Fruit fly (Drosophila melanogaster) whole organism, wandering third instar larva: ENCODE results near the gene CG44428.
A peak's percentile ranks its signal among the peaks of the same experiment; 100 is the strongest.

Experiments used
- Abd-B ChIP-seq: fragments of >200 bp; optimal IDR thresholded peaks from 2 replicates; lab custom pipeline; 2017; ENCODE audit warnings: missing biosample characterization, missing genetic modification characterization
- Myc ChIP-seq: fragments of >200 bp; optimal IDR thresholded peaks from 2 replicates; lab custom pipeline; 2017
- dmrt93B ChIP-seq: fragments of 200-800 bp; sonication (Bioruptor generic); optimal IDR thresholded peaks from 2 replicates; lab custom pipeline; 2018; ENCODE audit warnings: missing biosample characterization, mild to moderate bottlenecking, missing genetic modification characterization
- ey ChIP-seq: fragments of 200-800 bp; sonication (Bioruptor generic); optimal IDR thresholded peaks from 2 replicates; lab custom pipeline; 2016; ENCODE audit warnings: missing biosample characterization, missing genetic modification characterization
- lola ChIP-seq: fragments of >200 bp; optimal IDR thresholded peaks from 2 replicates; lab custom pipeline; 2017; ENCODE audit warnings: missing biosample characterization, missing genetic modification characterization
- pan ChIP-seq: fragments of >200 bp; optimal IDR thresholded peaks from 2 replicates; lab custom pipeline; 2017
- psq ChIP-seq: fragments of 200-800 bp; sonication (Bioruptor generic); optimal IDR thresholded peaks from 3 replicates; lab custom pipeline; 2017; ENCODE audit warnings: missing biosample characterization, mild to moderate bottlenecking, missing genetic modification characterization, moderate library complexity
- tai ChIP-seq: sonication (Bioruptor generic); optimal IDR thresholded peaks from 2 replicates; lab custom pipeline; 2016; ENCODE audit warnings: missing biosample characterization, missing genetic modification characterization
- usp ChIP-seq: fragments of >200 bp; optimal IDR thresholded peaks from 2 replicates; lab custom pipeline; 2017; ENCODE audit warnings: missing biosample characterization, missing genetic modification characterization

DNA sequence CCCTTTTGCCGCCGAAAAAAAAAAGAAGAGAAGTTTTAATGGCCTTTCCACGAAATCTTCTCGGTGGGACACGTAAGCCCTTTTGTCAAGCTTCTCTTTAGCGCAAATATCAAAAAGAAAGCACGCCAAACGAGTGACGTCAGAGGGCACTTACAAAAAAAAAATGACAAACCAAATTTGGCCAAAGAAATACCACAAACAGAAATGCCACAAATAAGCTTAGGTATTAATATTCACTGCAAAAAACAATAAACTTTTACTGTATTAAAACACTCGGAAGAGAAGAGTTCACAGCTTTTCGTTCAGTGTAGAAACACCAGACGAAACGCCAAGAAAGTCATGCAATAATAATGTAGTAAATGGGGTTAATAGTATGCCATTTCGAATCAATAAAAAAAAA is 38.1 kb upstream of the CG44428 start:
- TF ChIP-seq dmrt93B (GFP tag; lab: Kevin White, UChicago) = no peak
- TF ChIP-seq tai = no peak
- TF ChIP-seq lola = no peak
- no peak for TF ChIP-seq Abd-B
- no peak for TF ChIP-seq Myc (lab: Kevin White, UChicago)
- no peak for TF ChIP-seq usp (GFP tag; lab: Kevin White, UChicago)
- peak; percentile 25 for TF ChIP-seq psq
- no peak for TF ChIP-seq pan (lab: Kevin White, UChicago)
- TF ChIP-seq ey = peak; percentile 38
